Worm (Caenorhabditis elegans): ENCODE data around the gene F44F4.15.

ce11 chrII:10953065-10953464 lies 38.6 kb downstream of the F44F4.15 start, which contains the start of gene nos-1:
- no peak for TF ChIP-seq snpc-4 (tag; optimal IDR thresholded peaks at IDR 0.05)
- TF ChIP-seq sptf-1 (tag; optimal IDR thresholded peaks at IDR 0.05), result no peak
- no peak for TF ChIP-seq mab-5 (tag; optimal IDR thresholded peaks at IDR 0.05)
- TF ChIP-seq lin-13 (tag; optimal IDR thresholded peaks at IDR 0.05), result no peak
- no peak for TF ChIP-seq elt-3 (tag; optimal IDR thresholded peaks at IDR 0.05)
- no peak for TF ChIP-seq mls-2 (tag; optimal IDR thresholded peaks at IDR 0.05)
- TF ChIP-seq sem-2 (GFP tag; optimal IDR thresholded peaks at IDR 0.05), result no peak

All from whole organism, mixed stage, embryonic.